Worm (Caenorhabditis elegans): Measurements from ENCODE around the gene irld-47.

DNA sequence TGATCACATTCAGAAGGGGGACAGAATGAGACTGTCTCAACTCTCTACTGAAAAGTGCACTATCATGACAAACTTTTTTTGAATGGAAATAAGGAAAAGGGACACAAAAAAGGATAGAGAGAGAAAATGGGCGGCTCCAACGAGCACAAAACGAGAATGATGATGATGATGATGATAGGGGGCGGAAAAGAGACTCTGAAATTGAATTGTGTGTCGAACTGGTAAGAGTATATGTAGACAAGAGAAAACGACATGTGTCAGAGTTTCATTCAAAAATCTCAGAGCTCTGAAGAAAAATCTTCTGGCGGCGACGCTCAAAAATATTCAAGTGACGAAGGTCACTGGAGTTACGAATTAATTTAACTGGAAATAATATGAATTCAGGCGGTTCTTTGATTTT is 27.1 kb downstream of the irld-47 start:
- TF ChIP-seq nhr-41 (GFP tag; IDR thresholded peaks at IDR 0.05) (no peak), mdl-1 (tag; optimal IDR thresholded peaks at IDR 0.05) (no peak), nhr-76 (tag; optimal IDR thresholded peaks at IDR 0.05) (no peak), F49E8.2 (tag; optimal IDR thresholded peaks at IDR 0.05; ENCODE audit: borderline replicate concordance) (no peak), lin-29 (GFP tag; IDR thresholded peaks at IDR 0.05) (no peak), nhr-102 (tag; optimal IDR thresholded peaks at IDR 0.05) (no peak), nhr-11 (tag; optimal IDR thresholded peaks at IDR 0.05) (no peak), snpc-4 (tag; optimal IDR thresholded peaks at IDR 0.05) (no peak), pha-4 (GFP tag; IDR thresholded peaks at IDR 0.05) (no peak), pha-4 (tag; optimal IDR thresholded peaks at IDR 0.05) (no peak), R02D3.7 (tag; optimal IDR thresholded peaks at IDR 0.05) (no peak), skn-1 (tag; optimal IDR thresholded peaks at IDR 0.05) (no peak)
